Fruit fly (Drosophila melanogaster) whole organism, embryonic: ENCODE data around the gene Mco4.
A peak's percentile ranks its signal among the peaks of the same experiment; 100 is the strongest.

Source experiments
- Abd-B ChIP-seq: fragments of 200-800 bp; sonication (Bioruptor generic); optimal IDR thresholded peaks from 2 replicates; lab custom pipeline; 2018; ENCODE audit warnings: missing biosample characterization, mild to moderate bottlenecking, missing genetic modification characterization, moderate library complexity
- Antp ChIP-seq: fragments of 200-800 bp; sonication (Bioruptor generic); optimal IDR thresholded peaks from 3 replicates; lab custom pipeline; 2016; ENCODE audit warnings: missing biosample characterization, missing genetic modification characterization
- BEAF-32 ChIP-seq: fragments of 200-800 bp; sonication (Bioruptor generic); optimal IDR thresholded peaks from 3 replicates; lab custom pipeline; 2017; ENCODE audit warnings: missing biosample characterization, missing genetic modification characterization, mild to moderate bottlenecking, moderate library complexity, missing genetic modification reagents
- Bdp1 ChIP-seq: fragments of 200-800 bp; sonication (Bioruptor generic); optimal IDR thresholded peaks from 3 replicates; lab custom pipeline; 2016; ENCODE audit warnings: missing biosample characterization, missing genetic modification characterization
- CG12299 ChIP-seq: fragments of 200-800 bp; sonication (Bioruptor generic); optimal IDR thresholded peaks from 2 replicates; lab custom pipeline; 2018; ENCODE audit warnings: missing biosample characterization, mild to moderate bottlenecking, missing genetic modification characterization
- CG12744 ChIP-seq: fragments of 200-800 bp; sonication (Bioruptor generic); optimal IDR thresholded peaks from 2 replicates; lab custom pipeline; 2016; ENCODE audit warnings: missing biosample characterization, missing genetic modification characterization
- CG13624 ChIP-seq: fragments of 200-800 bp; sonication (Bioruptor generic); optimal IDR thresholded peaks from 2 replicates; lab custom pipeline; 2016; ENCODE audit warnings: missing biosample characterization, missing genetic modification characterization
- CG15601 ChIP-seq: fragments of 200-800 bp; sonication (Bioruptor generic); optimal IDR thresholded peaks from 3 replicates; lab custom pipeline; 2019; ENCODE audit warnings: missing biosample characterization, mild to moderate bottlenecking, missing genetic modification characterization, moderate library complexity
- CG2199 ChIP-seq: fragments of 200-800 bp; sonication (Bioruptor generic); IDR thresholded peaks from 3 replicates; pipeline ENCODE4 v1.3.6; 2022; ENCODE audit warnings: missing biosample characterization, missing genetic modification characterization
- CG2712 ChIP-seq: fragments of 200-800 bp; optimal IDR thresholded peaks from 3 replicates; lab custom pipeline; 2019; ENCODE audit warnings: missing biosample characterization, mild to moderate bottlenecking, missing genetic modification characterization, moderate library complexity
- CG3847 ChIP-seq: fragments of 200-800 bp; sonication (Bioruptor generic); IDR thresholded peaks from 2 replicates; pipeline ENCODE4 v1.3.6; 2022; ENCODE audit warnings: missing biosample characterization, missing genetic modification characterization
- CG4424 ChIP-seq: fragments of 200-800 bp; sonication (Bioruptor generic); optimal IDR thresholded peaks from 3 replicates; lab custom pipeline; 2016; ENCODE audit warnings: missing biosample characterization, missing genetic modification characterization
- CG6175 ChIP-seq: fragments of 200-800 bp; sonication (Bioruptor generic); IDR thresholded peaks from 3 replicates; pipeline ENCODE4 v1.3.6; 2022; ENCODE audit warnings: missing biosample characterization, missing genetic modification characterization
- CG6272 ChIP-seq: fragments of 200-800 bp; sonication (Bioruptor generic); IDR thresholded peaks from 2 replicates; pipeline ENCODE4 v1.3.6; 2022; ENCODE audit warnings: missing biosample characterization, missing genetic modification characterization
- CG6654 ChIP-seq: fragments of 200-800 bp; sonication (Bioruptor generic); optimal IDR thresholded peaks from 2 replicates; lab custom pipeline; 2017; ENCODE audit warnings: missing biosample characterization, mild to moderate bottlenecking, missing genetic modification characterization
- CG6683 ChIP-seq: fragments of 200-800 bp; sonication (Bioruptor generic); optimal IDR thresholded peaks from 2 replicates; lab custom pipeline; 2017; ENCODE audit warnings: missing biosample characterization, mild to moderate bottlenecking, missing genetic modification characterization, missing genetic modification reagents
- CG7357 ChIP-seq: fragments of 200-800 bp; sonication (Bioruptor generic); IDR thresholded peaks from 3 replicates; pipeline ENCODE4 v1.3.6; 2022; ENCODE audit warnings: missing biosample characterization, missing genetic modification characterization
- CTCF ChIP-seq: fragments of 200-800 bp; sonication (Bioruptor generic); optimal IDR thresholded peaks from 2 replicates; lab custom pipeline; 2017; ENCODE audit warnings: missing biosample characterization, mild to moderate bottlenecking, missing genetic modification characterization, moderate library complexity
- D19A ChIP-seq: fragments of 200-800 bp; optimal IDR thresholded peaks from 3 replicates; lab custom pipeline; 2019; ENCODE audit warnings: missing biosample characterization, mild to moderate bottlenecking, missing genetic modification characterization, moderate library complexity
- Dek ChIP-seq: fragments of 200-800 bp; sonication (Bioruptor generic); optimal IDR thresholded peaks from 3 replicates; lab custom pipeline; 2019; ENCODE audit warnings: missing biosample characterization, mild to moderate bottlenecking, missing genetic modification characterization, moderate library complexity
- HmgD ChIP-seq: fragments of 200-800 bp; sonication (Bioruptor generic); optimal IDR thresholded peaks from 3 replicates; lab custom pipeline; 2016; ENCODE audit warnings: missing biosample characterization, missing genetic modification characterization
- Hr3 ChIP-seq: fragments of 200-800 bp; sonication (Bioruptor generic); optimal IDR thresholded peaks from 3 replicates; lab custom pipeline; 2016; ENCODE audit warnings: missing biosample characterization, missing genetic modification characterization
- Hr51 ChIP-seq, 2 experiments: fragments of 200-800 bp; sonication (Bioruptor generic); optimal IDR thresholded peaks; 2 replicates in 1 of 2; 3 replicates in 1 of 2; lab custom pipeline; 2016 to 2018; ENCODE audit warnings: missing biosample characterization in 2 of 2, missing genetic modification characterization in 2 of 2, mild to moderate bottlenecking in 1 of 2, moderate library complexity in 1 of 2
- Hr78 ChIP-seq, 2 experiments: fragments of 200-800 bp in 1 of 2; fragments of >200 bp in 1 of 2; sonication (Bioruptor generic) in 1 of 2; optimal IDR thresholded peaks; 2 replicates each; lab custom pipeline; 2017 to 2019; ENCODE audit warnings: missing biosample characterization in 2 of 2, missing genetic modification characterization in 2 of 2, mild to moderate bottlenecking in 1 of 2, moderate library complexity in 1 of 2
- MTF-1 ChIP-seq: fragments of 200-800 bp; sonication (Bioruptor generic); optimal IDR thresholded peaks from 2 replicates; lab custom pipeline; 2018; ENCODE audit warnings: missing biosample characterization, mild to moderate bottlenecking, missing genetic modification characterization, borderline replicate concordance
- Med ChIP-seq: fragments of 200-800 bp; sonication (Bioruptor generic); peaks from one replicate; lab custom pipeline; 2016; ENCODE audit warnings: missing biosample characterization, missing genetic modification characterization, mild to moderate bottlenecking, inconsistent platforms, moderate library complexity
- Mes4 ChIP-seq: fragments of 200-800 bp; sonication (Bioruptor generic); optimal IDR thresholded peaks from 2 replicates; lab custom pipeline; 2016; ENCODE audit warnings: missing biosample characterization, missing genetic modification characterization
- NC2β ChIP-seq: fragments of 200-800 bp; sonication (Bioruptor generic); optimal IDR thresholded peaks from 2 replicates; lab custom pipeline; 2016; ENCODE audit warnings: missing biosample characterization, missing genetic modification characterization
- Oaz ChIP-seq: fragments of 200-800 bp; sonication (Bioruptor generic); IDR thresholded peaks from 2 replicates; pipeline ENCODE4 v1.3.6; 2022; ENCODE audit warnings: missing biosample characterization, missing genetic modification characterization
- Scr ChIP-seq: fragments of 200-800 bp; sonication (Bioruptor generic); IDR thresholded peaks from 2 replicates; pipeline ENCODE4 v1.3.6; 2022; ENCODE audit warnings: missing biosample characterization, missing genetic modification characterization; ENCODE audit not compliant: partially characterized antibody
- Xrp1 ChIP-seq: fragments of 200-800 bp; sonication (Bioruptor generic); IDR thresholded peaks from 2 replicates; pipeline ENCODE4 v1.3.6; 2022; ENCODE audit warnings: missing biosample characterization, missing genetic modification characterization
- ase ChIP-seq: fragments of 200-800 bp; sonication (Bioruptor generic); IDR thresholded peaks from 3 replicates; pipeline ENCODE4 v1.3.6; 2022; ENCODE audit warnings: missing biosample characterization, missing genetic modification characterization
- br ChIP-seq: fragments of >200 bp; optimal IDR thresholded peaks from 2 replicates; lab custom pipeline; 2017
- crol ChIP-seq: fragments of 200-800 bp; sonication (Bioruptor generic); IDR thresholded peaks from 2 replicates; pipeline ENCODE4 v1.3.6; 2022; ENCODE audit warnings: missing biosample characterization, missing genetic modification characterization
- dpn ChIP-seq, 2 experiments: fragments of 200-800 bp; sonication (Bioruptor generic); optimal IDR thresholded peaks; 3 replicates each; lab custom pipeline; 2016; ENCODE audit warnings: missing biosample characterization in 2 of 2, missing genetic modification characterization in 2 of 2
- ems ChIP-seq: fragments of 200-800 bp; sonication (Bioruptor generic); optimal IDR thresholded peaks from 3 replicates; lab custom pipeline; 2016; ENCODE audit warnings: missing biosample characterization, missing genetic modification characterization
- ewg ChIP-seq: fragments of 200-800 bp; sonication (Bioruptor generic); optimal IDR thresholded peaks from 3 replicates; lab custom pipeline; 2017; ENCODE audit warnings: mild to moderate bottlenecking, missing biosample characterization, missing genetic modification reagents, missing genetic modification characterization
- gcm2 ChIP-seq: fragments of 200-800 bp; sonication (Bioruptor generic); optimal IDR thresholded peaks from 2 replicates; lab custom pipeline; 2016; ENCODE audit warnings: missing biosample characterization, missing genetic modification characterization
- grau ChIP-seq: fragments of 200-800 bp; optimal IDR thresholded peaks from 3 replicates; lab custom pipeline; 2019; ENCODE audit warnings: missing biosample characterization, mild to moderate bottlenecking, missing genetic modification characterization, moderate library complexity
- gsb ChIP-seq: fragments of 200-800 bp; sonication (Bioruptor generic); IDR thresholded peaks from 2 replicates; pipeline ENCODE4 v1.3.6; 2022; ENCODE audit warnings: missing biosample characterization, missing genetic modification characterization
- gsb-n ChIP-seq: fragments of 200-800 bp; sonication (Bioruptor generic); optimal IDR thresholded peaks from 3 replicates; lab custom pipeline; 2018; ENCODE audit warnings: missing biosample characterization, mild to moderate bottlenecking, missing genetic modification characterization
- ind ChIP-seq: fragments of 200-800 bp; sonication (Bioruptor generic); optimal IDR thresholded peaks from 3 replicates; lab custom pipeline; 2016; ENCODE audit warnings: missing biosample characterization, missing genetic modification characterization
- inv ChIP-seq: fragments of 200-800 bp; sonication (Bioruptor generic); IDR thresholded peaks from 2 replicates; pipeline ENCODE4 v1.3.6; 2022; ENCODE audit warnings: missing biosample characterization, missing genetic modification characterization; ENCODE audit not compliant: partially characterized antibody
- lab ChIP-seq: fragments of 200-800 bp; sonication (Bioruptor generic); optimal IDR thresholded peaks from 3 replicates; lab custom pipeline; 2017; ENCODE audit warnings: missing biosample characterization, missing genetic modification characterization, mild to moderate bottlenecking, moderate library complexity, missing genetic modification reagents
- luna ChIP-seq: fragments of 200-800 bp; sonication (Bioruptor generic); optimal IDR thresholded peaks from 2 replicates; lab custom pipeline; 2016; ENCODE audit warnings: missing biosample characterization, missing genetic modification characterization
- nmo ChIP-seq: fragments of 200-800 bp; sonication (Bioruptor generic); optimal IDR thresholded peaks from 2 replicates; lab custom pipeline; 2018; ENCODE audit warnings: missing biosample characterization, mild to moderate bottlenecking, missing genetic modification characterization, moderate library complexity
- prd ChIP-seq, 3 experiments: fragments of >200 bp in 2 of 3; fragments of 200-800 bp in 1 of 3; sonication (Bioruptor generic) in 1 of 3; optimal IDR thresholded peaks in 2 of 3; IDR thresholded peaks in 1 of 3; 2 replicates in 2 of 3; 3 replicates in 1 of 3; pipeline versions ENCODE4 v1.3.6 to Lab custom; 2017 to 2022; ENCODE audit warnings: missing biosample characterization in 1 of 3, missing genetic modification characterization in 1 of 3
- pzg ChIP-seq: fragments of 200-800 bp; sonication (Bioruptor generic); optimal IDR thresholded peaks from 3 replicates; lab custom pipeline; 2018; ENCODE audit warnings: missing biosample characterization, mild to moderate bottlenecking, missing genetic modification characterization, moderate library complexity
- trem ChIP-seq: fragments of 200-800 bp; optimal IDR thresholded peaks from 3 replicates; lab custom pipeline; 2019; ENCODE audit warnings: missing biosample characterization, mild to moderate bottlenecking, missing genetic modification characterization, moderate library complexity

Gene Mco4

dm6 chrX:17887208-17887627 lies 31.3 kb upstream of the Mco4 start, which contains the start of gene mnb (continued):
- no peak for TF ChIP-seq CG2199 (GFP tag; lab: Robert Waterston, UW)
- peak; percentile 21 for TF ChIP-seq ind (GFP tag; lab: Kevin White, UChicago)
- TF ChIP-seq Mes4 (GFP tag; lab: Kevin White, UChicago), result peak; percentile 24
- TF ChIP-seq CG6272 (GFP tag; lab: Robert Waterston, UW), result peak; percentile 46; the same call in 1 of the 2 replicates
- TF ChIP-seq BEAF-32 (GFP tag; lab: Kevin White, UChicago), result peak; percentile 99
- TF ChIP-seq inv (GFP tag; lab: Robert Waterston, UW), result peak; percentile 99
- TF ChIP-seq grau (tag; lab: Kevin White, UChicago), result peak; percentile 6
- TF ChIP-seq CG15601 (tag; lab: Kevin White, UChicago), result peak; percentile 10
- TF ChIP-seq ewg, result peak; percentile 16
- TF ChIP-seq CTCF (GFP tag; lab: Kevin White, UChicago), result peak; percentile 51
- peak; percentile 58 for TF ChIP-seq trem (tag; lab: Kevin White, UChicago)
- TF ChIP-seq Bdp1, result peak; percentile 22
- no peak for TF ChIP-seq ase
- TF ChIP-seq luna, result peak; percentile 17
- no peak for TF ChIP-seq Xrp1 (GFP tag; lab: Robert Waterston, UW)
- no peak for TF ChIP-seq prd (optimal IDR thresholded peaks at IDR 0.05; lab: Kevin White, UChicago)
- TF ChIP-seq prd (GFP tag; IDR thresholded peaks at IDR 0.05; lab: Robert Waterston, UW), result peak; percentile 40; the same call in 1 of the 3 replicates
- TF ChIP-seq CG12744 (GFP tag; lab: Kevin White, UChicago), result no peak
- no peak for TF ChIP-seq CG2712 (tag; lab: Kevin White, UChicago)
- peak; percentile 2 for TF ChIP-seq Abd-B
- TF ChIP-seq CG3847 (GFP tag; lab: Robert Waterston, UW), result peak; percentile 46; the same call in 1 of the 2 replicates
- peak; percentile 99 for TF ChIP-seq Scr (GFP tag; lab: Robert Waterston, UW)
- peak; percentile 4 for TF ChIP-seq CG13624 (GFP tag; lab: Kevin White, UChicago)
- no peak for TF ChIP-seq CG6654 (GFP tag; lab: Kevin White, UChicago)
- no peak for TF ChIP-seq Hr78 (GFP tag; optimal IDR thresholded peaks at IDR 0.05; lab: Kevin White, UChicago)
- TF ChIP-seq CG12299 (tag; lab: Kevin White, UChicago), result no peak
- TF ChIP-seq lab (GFP tag; lab: Kevin White, UChicago), result peak; percentile 46
- TF ChIP-seq nmo (GFP tag; lab: Kevin White, UChicago), result peak; percentile 64
- TF ChIP-seq Oaz (GFP tag; lab: Robert Waterston, UW), result no peak
- TF ChIP-seq ems, result peak; percentile 11
- TF ChIP-seq dpn (GFP tag; optimal IDR thresholded peaks at IDR 0.05; lab: Kevin White, UChicago), result peak in 1 of 2 experiments; percentile 16
- TF ChIP-seq gsb (GFP tag; lab: Robert Waterston, UW), result no peak
- TF ChIP-seq CG6175, result no peak
- TF ChIP-seq MTF-1 (GFP tag; lab: Kevin White, UChicago), result no peak

- no peak for TF ChIP-seq Hr3
- no peak for TF ChIP-seq CG4424 (GFP tag; lab: Kevin White, UChicago)
- no peak for TF ChIP-seq NC2β
- TF ChIP-seq pzg (GFP tag; lab: Kevin White, UChicago), result no peak
- no peak for TF ChIP-seq CG7357 (GFP tag; lab: Robert Waterston, UW)
- TF ChIP-seq br (lab: Kevin White, UChicago), result no peak
- no peak for TF ChIP-seq CG6683
- TF ChIP-seq Dek (tag; lab: Kevin White, UChicago), result no peak
- TF ChIP-seq HmgD (GFP tag; lab: Kevin White, UChicago), result no peak
- no peak for TF ChIP-seq ewg
- TF ChIP-seq D19A (tag; lab: Kevin White, UChicago), result no peak
- no peak for TF ChIP-seq gsb-n
- peak in 1 of 2 experiments; percentile 22 for TF ChIP-seq Hr51 (GFP tag; optimal IDR thresholded peaks at IDR 0.05; lab: Kevin White, UChicago)
- TF ChIP-seq Antp (GFP tag; lab: Kevin White, UChicago), result no peak
- peak; percentile 78 for TF ChIP-seq Med (GFP tag; lab: Kevin White, UChicago)
- peak; percentile 23; the same call in 1 of the 2 replicates for TF ChIP-seq crol (GFP tag; lab: Robert Waterston, UW)
- TF ChIP-seq nmo (GFP tag; lab: Kevin White, UChicago), result no peak
- no peak for TF ChIP-seq luna
- no peak for TF ChIP-seq gcm2 (GFP tag; lab: Kevin White, UChicago)
- no peak for TF ChIP-seq gsb (GFP tag; lab: Robert Waterston, UW)
These were observed 30.7 kb upstream of the Mco4 start for dm6 chrX:17886449-17887207.
